Fruit fly (Drosophila melanogaster): Measurements from ENCODE around the gene stas.

stas gene

dm6 chrX:17629317-17629716, 1.6 kb upstream of the stas start, which contains the start of gene CG8326:
CG8326 (minus strand) TSS chrX:17629492.
- no peak for TF ChIP-seq dsf (GFP tag; optimal IDR thresholded peaks at IDR 0.05; ENCODE audit: borderline replicate concordance)
- TF ChIP-seq jim (GFP tag; optimal IDR thresholded peaks at IDR 0.05) = no peak
- no peak for TF ChIP-seq Hnf4 (GFP tag; optimal IDR thresholded peaks at IDR 0.05)
- no peak for TF ChIP-seq psq (GFP tag; optimal IDR thresholded peaks at IDR 0.05)
- no peak for TF ChIP-seq GATAd (GFP tag; optimal IDR thresholded peaks at IDR 0.05)
- TF ChIP-seq sage (GFP tag; optimal IDR thresholded peaks at IDR 0.05) = no peak
- TF ChIP-seq N (GFP tag; optimal IDR thresholded peaks at IDR 0.05) = no peak
- TF ChIP-seq fru (GFP tag; optimal IDR thresholded peaks at IDR 0.05) = no peak
- TF ChIP-seq br (GFP tag; optimal IDR thresholded peaks at IDR 0.05) = no peak
- no peak for TF ChIP-seq Dfd (GFP tag; optimal IDR thresholded peaks at IDR 0.05)

- TF ChIP-seq ey (GFP tag; optimal IDR thresholded peaks at IDR 0.05) (no peak), usp (GFP tag; optimal IDR thresholded peaks at IDR 0.05) (no peak), Myc (optimal IDR thresholded peaks at IDR 0.05) (peak; percentile 52)
Measured at dm6 chrX:17625833-17626232, 1.9 kb downstream of the stas start.

dm6 chrX:17624983-17625401, 2.7 kb downstream of the stas start:
- peak; percentile 76 for TF ChIP-seq sv (GFP tag; optimal IDR thresholded peaks at IDR 0.05)
- peak; percentile 91 for TF ChIP-seq Sp1 (GFP tag; optimal IDR thresholded peaks at IDR 0.05)
- no peak for TF ChIP-seq lola (GFP tag; optimal IDR thresholded peaks at IDR 0.05)
- TF ChIP-seq CG32264 (GFP tag; optimal IDR thresholded peaks at IDR 0.05) = peak; percentile 89
- no peak for TF ChIP-seq Dif (GFP tag; optimal IDR thresholded peaks at IDR 0.05; ENCODE audit: partially characterized antibody)
- peak; percentile 81 for TF ChIP-seq dmrt93B (GFP tag; optimal IDR thresholded peaks at IDR 0.05)
- peak; percentile 92 for TF ChIP-seq h (GFP tag; optimal IDR thresholded peaks at IDR 0.05)
- peak; percentile 85 for TF ChIP-seq psq (GFP tag; optimal IDR thresholded peaks at IDR 0.05)
- TF ChIP-seq Dfd (GFP tag; optimal IDR thresholded peaks at IDR 0.05) = no peak
- TF ChIP-seq dl (GFP tag; optimal IDR thresholded peaks at IDR 0.05; ENCODE audit: insufficient read depth in 1 of 2, partially characterized antibody in 2 of 2) = no peak
- TF ChIP-seq OdsH (GFP tag; optimal IDR thresholded peaks at IDR 0.05) = peak; percentile 89
- peak; percentile 39 for TF ChIP-seq Mio (GFP tag; optimal IDR thresholded peaks at IDR 0.05)
- TF ChIP-seq Vsx2 (GFP tag; optimal IDR thresholded peaks at IDR 0.05; ENCODE audit: partially characterized antibody) = no peak
- TF ChIP-seq woc (GFP tag; optimal IDR thresholded peaks at IDR 0.05) = peak; percentile 59
- peak; percentile 29 for TF ChIP-seq Hr83 (GFP tag; optimal IDR thresholded peaks at IDR 0.05; ENCODE audit: poor library complexity, severe bottlenecking)
- no peak for TF ChIP-seq Hr78 (GFP tag; optimal IDR thresholded peaks at IDR 0.05)
- TF ChIP-seq Hnf4 (GFP tag; optimal IDR thresholded peaks at IDR 0.05) = peak; percentile 84
- peak; percentile 92 for TF ChIP-seq rgr (GFP tag; optimal IDR thresholded peaks at IDR 0.05)
- TF ChIP-seq Abd-B (GFP tag; optimal IDR thresholded peaks at IDR 0.05) = no peak
- peak; percentile 94 for TF ChIP-seq fru (GFP tag; optimal IDR thresholded peaks at IDR 0.05)
- TF ChIP-seq pan (optimal IDR thresholded peaks at IDR 0.05) = no peak
- peak; percentile 91 for TF ChIP-seq HLH106 (tag; optimal IDR thresholded peaks at IDR 0.05)
- peak; percentile 91 for TF ChIP-seq ey (GFP tag; optimal IDR thresholded peaks at IDR 0.05)
- TF ChIP-seq dsf (GFP tag; optimal IDR thresholded peaks at IDR 0.05; ENCODE audit: borderline replicate concordance) = no peak
- TF ChIP-seq Rel (GFP tag; optimal IDR thresholded peaks at IDR 0.05) = no peak
- TF ChIP-seq Rel (tag; optimal IDR thresholded peaks at IDR 0.05) = no peak
- TF ChIP-seq brk (GFP tag; optimal IDR thresholded peaks at IDR 0.05) = no peak
- TF ChIP-seq CG9705 (GFP tag; optimal IDR thresholded peaks at IDR 0.05) = peak; percentile 66
- peak; percentile 33 for TF ChIP-seq tai (GFP tag; optimal IDR thresholded peaks at IDR 0.05)
- TF ChIP-seq jim (GFP tag; optimal IDR thresholded peaks at IDR 0.05) = no peak
- TF ChIP-seq usp (GFP tag; optimal IDR thresholded peaks at IDR 0.05) = no peak
- TF ChIP-seq sage (GFP tag; optimal IDR thresholded peaks at IDR 0.05) = peak; percentile 68
- TF ChIP-seq Jra (GFP tag; optimal IDR thresholded peaks at IDR 0.05) = peak; percentile 50
- no peak for TF ChIP-seq CrebA (GFP tag; optimal IDR thresholded peaks at IDR 0.05; ENCODE audit: borderline replicate concordance)
- TF ChIP-seq Myc (optimal IDR thresholded peaks at IDR 0.05) = no peak
- TF ChIP-seq N (GFP tag; optimal IDR thresholded peaks at IDR 0.05) = no peak
- no peak for TF ChIP-seq GATAd (GFP tag; optimal IDR thresholded peaks at IDR 0.05)
- TF ChIP-seq foxo (GFP tag; optimal IDR thresholded peaks at IDR 0.05) = peak; percentile 88 to 94
- peak; percentile 91 for TF ChIP-seq br (GFP tag; optimal IDR thresholded peaks at IDR 0.05)
